Fruit fly (Drosophila melanogaster) whole organism, embryonic: ENCODE data around the gene Plc21C.

Experiments
- Aef1 ChIP-seq: fragments of 200-800 bp; sonication (Bioruptor generic); IDR thresholded peaks from 3 replicates; pipeline ENCODE4 v1.3.6; 2022; ENCODE audit warnings: missing biosample characterization, missing genetic modification characterization
- Awh ChIP-seq: fragments of 200-800 bp; sonication (Bioruptor generic); IDR thresholded peaks from 2 replicates; pipeline ENCODE4, ENCODE4 v1.3.6; 2022; ENCODE audit warnings: missing biosample characterization, missing genetic modification characterization
- CG12769 ChIP-seq: fragments of 200-800 bp; sonication (Bioruptor generic); optimal IDR thresholded peaks from 2 replicates; lab custom pipeline; 2019; ENCODE audit warnings: missing biosample characterization, mild to moderate bottlenecking, missing genetic modification characterization, moderate library complexity
- CG13894 ChIP-seq: fragments of 200-800 bp; sonication (Bioruptor generic); optimal IDR thresholded peaks from 3 replicates; lab custom pipeline; 2018; ENCODE audit warnings: missing biosample characterization, mild to moderate bottlenecking, missing genetic modification characterization, moderate library complexity
- CG14667 ChIP-seq: fragments of 200-800 bp; sonication (Bioruptor generic); IDR thresholded peaks from 2 replicates; pipeline ENCODE4 v1.3.6; 2022; ENCODE audit warnings: missing biosample characterization, missing genetic modification characterization
- CG15011 ChIP-seq: fragments of 200-800 bp; sonication (Bioruptor generic); optimal IDR thresholded peaks from 3 replicates; lab custom pipeline; 2018; ENCODE audit warnings: missing biosample characterization, mild to moderate bottlenecking, missing genetic modification characterization
- CG18011 ChIP-seq: fragments of 200-800 bp; sonication (Bioruptor generic); optimal IDR thresholded peaks from 2 replicates; lab custom pipeline; 2017; ENCODE audit warnings: missing biosample characterization, missing genetic modification characterization, mild to moderate bottlenecking, moderate library complexity, missing genotype
- CG18764 ChIP-seq: fragments of 200-800 bp; sonication (Bioruptor generic); optimal IDR thresholded peaks from 3 replicates; lab custom pipeline; 2016; ENCODE audit warnings: missing biosample characterization, missing genetic modification characterization
- CG7987 ChIP-seq: fragments of 200-800 bp; sonication (Bioruptor generic); optimal IDR thresholded peaks from 2 replicates; lab custom pipeline; 2018; ENCODE audit warnings: missing biosample characterization, mild to moderate bottlenecking, missing genetic modification characterization, moderate library complexity
- Dp ChIP-seq: fragments of 200-800 bp; sonication (Bioruptor generic); optimal IDR thresholded peaks from 2 replicates; lab custom pipeline; 2018; ENCODE audit warnings: missing biosample characterization, mild to moderate bottlenecking, missing genetic modification characterization, moderate library complexity
- Hr78 ChIP-seq, 2 experiments: fragments of 200-800 bp in 1 of 2; fragments of >200 bp in 1 of 2; sonication (Bioruptor generic) in 1 of 2; optimal IDR thresholded peaks; 2 replicates each; lab custom pipeline; 2017 to 2019; ENCODE audit warnings: missing biosample characterization in 2 of 2, missing genetic modification characterization in 2 of 2, mild to moderate bottlenecking in 1 of 2, moderate library complexity in 1 of 2
- NFAT ChIP-seq: fragments of 200-800 bp; sonication (Bioruptor generic); IDR thresholded peaks from 2 replicates; pipeline ENCODE4 v1.3.6; 2022; ENCODE audit warnings: missing biosample characterization, missing genetic modification characterization
- PHDP ChIP-seq: fragments of 200-800 bp; sonication (Bioruptor generic); optimal IDR thresholded peaks from 3 replicates; lab custom pipeline; 2018; ENCODE audit warnings: missing biosample characterization, mild to moderate bottlenecking, missing genetic modification characterization, moderate library complexity
- Stat92E ChIP-seq, 3 experiments: fragments of >200 bp in 2 of 3; fragments of 200-800 bp in 1 of 3; sonication (Bioruptor generic) in 1 of 3; optimal IDR thresholded peaks; 2 replicates each; lab custom pipeline; 2017 to 2019; ENCODE audit warnings: missing biosample characterization in 3 of 3, missing genetic modification characterization in 3 of 3, mild to moderate bottlenecking in 1 of 3, moderate library complexity in 1 of 3
- Trl ChIP-seq, 3 experiments: fragments of >200 bp in 2 of 3; fragments of 200-800 bp in 1 of 3; sonication (Bioruptor generic) in 1 of 3; optimal IDR thresholded peaks; 2 replicates in 1 of 3; 3 replicates in 2 of 3; lab custom pipeline; 2016 to 2017; ENCODE audit warnings: missing biosample characterization in 1 of 3, missing genetic modification characterization in 1 of 3
- Vsx1 ChIP-seq: fragments of 200-800 bp; sonication (Bioruptor generic); optimal IDR thresholded peaks from 2 replicates; lab custom pipeline; 2017; ENCODE audit warnings: missing biosample characterization, mild to moderate bottlenecking, missing genetic modification characterization, missing genetic modification reagents
- abd-A ChIP-seq: fragments of 200-800 bp; sonication (Bioruptor generic); optimal IDR thresholded peaks from 3 replicates; lab custom pipeline; 2019; ENCODE audit warnings: missing biosample characterization, mild to moderate bottlenecking, missing genetic modification characterization, moderate library complexity
- chinmo ChIP-seq: fragments of 200-800 bp; sonication (Bioruptor generic); IDR thresholded peaks from 4 replicates; pipeline ENCODE4 v1.3.6; 2022; ENCODE audit warnings: missing biosample characterization, missing genetic modification characterization; ENCODE audit not compliant: partially characterized antibody
- eve ChIP-seq, 2 experiments: fragments of >200 bp; optimal IDR thresholded peaks; 2 replicates each; lab custom pipeline; 2017; ENCODE audit warnings: missing biosample characterization in 2 of 2, missing genetic modification characterization in 2 of 2
- fd102C ChIP-seq: fragments of 200-800 bp; sonication (Bioruptor generic); optimal IDR thresholded peaks from 2 replicates; lab custom pipeline; 2018; ENCODE audit warnings: missing biosample characterization, mild to moderate bottlenecking, missing genetic modification characterization, moderate library complexity
- grn ChIP-seq: fragments of 200-800 bp; sonication (Bioruptor generic); optimal IDR thresholded peaks from 3 replicates; lab custom pipeline; 2017; ENCODE audit warnings: missing biosample characterization, missing genetic modification characterization
- gsb-n ChIP-seq: fragments of 200-800 bp; sonication (Bioruptor generic); optimal IDR thresholded peaks from 3 replicates; lab custom pipeline; 2018; ENCODE audit warnings: missing biosample characterization, mild to moderate bottlenecking, missing genetic modification characterization
- hkb ChIP-seq, 2 experiments: fragments of 200-800 bp in 1 of 2; fragments of >200 bp in 1 of 2; sonication (Bioruptor generic) in 1 of 2; IDR thresholded peaks in 1 of 2; optimal IDR thresholded peaks in 1 of 2; 2 replicates each; pipeline versions ENCODE4 v1.3.6 to Lab custom; 2017 to 2022; ENCODE audit warnings: missing biosample characterization in 1 of 2, missing genetic modification characterization in 1 of 2
- nau ChIP-seq: fragments of 200-800 bp; sonication (Bioruptor generic); optimal IDR thresholded peaks from 3 replicates; lab custom pipeline; 2017; ENCODE audit warnings: missing biosample characterization, mild to moderate bottlenecking, missing genetic modification characterization, missing genetic modification reagents
- oc ChIP-seq: fragments of 200-800 bp; sonication (Bioruptor generic); optimal IDR thresholded peaks from 2 replicates; lab custom pipeline; 2018; ENCODE audit warnings: missing biosample characterization, mild to moderate bottlenecking, missing genetic modification characterization, moderate library complexity
- onecut ChIP-seq: fragments of 200-800 bp; sonication (Bioruptor generic); IDR thresholded peaks from 2 replicates; pipeline ENCODE4 v1.3.6; 2022; ENCODE audit warnings: missing biosample characterization, missing genetic modification characterization
- otp ChIP-seq: fragments of 200-800 bp; sonication (Bioruptor generic); IDR thresholded peaks from 3 replicates; pipeline ENCODE4, ENCODE4 v1.3.6; 2022; ENCODE audit warnings: missing biosample characterization, missing genetic modification characterization
- schlank ChIP-seq: fragments of 200-800 bp; sonication (Bioruptor generic); optimal IDR thresholded peaks from 2 replicates; lab custom pipeline; 2018; ENCODE audit warnings: missing biosample characterization, mild to moderate bottlenecking, missing genetic modification characterization
- sd ChIP-seq: fragments of 200-800 bp; sonication (Bioruptor generic); optimal IDR thresholded peaks from 3 replicates; lab custom pipeline; 2018; ENCODE audit warnings: missing biosample characterization, mild to moderate bottlenecking, missing genetic modification characterization, moderate library complexity
- sens-2 ChIP-seq: fragments of 200-800 bp; sonication (Bioruptor generic); IDR thresholded peaks from 2 replicates; pipeline ENCODE4 v1.3.6; 2022; ENCODE audit warnings: missing biosample characterization, missing genetic modification characterization
- sr ChIP-seq: fragments of 200-800 bp; sonication (Bioruptor generic); IDR thresholded peaks from 3 replicates; pipeline ENCODE4 v1.3.6; 2022; ENCODE audit warnings: missing biosample characterization, missing genetic modification characterization
- ssp ChIP-seq: fragments of 200-800 bp; sonication (Bioruptor generic); IDR thresholded peaks from 2 replicates; pipeline ENCODE4 v1.3.6; 2022; ENCODE audit warnings: missing biosample characterization, missing genetic modification characterization
- unpg ChIP-seq: fragments of 200-800 bp; sonication (Bioruptor generic); optimal IDR thresholded peaks from 3 replicates; lab custom pipeline; 2018; ENCODE audit warnings: missing biosample characterization, mild to moderate bottlenecking, missing genetic modification characterization, moderate library complexity
- vvl ChIP-seq: fragments of 200-800 bp; sonication (Bioruptor generic); IDR thresholded peaks from 2 replicates; pipeline ENCODE4 v1.3.6; 2022; ENCODE audit warnings: missing biosample characterization, missing genetic modification characterization

The Plc21C gene

dm6 chr2L:390509-390908, 84.8 kb downstream of the Plc21C start:
- TF ChIP-seq CG13894 (peak; percentile 8), oc (tag; lab: Kevin White, UChicago) (peak; percentile 72), gsb-n (tag; lab: Kevin White, UChicago) (peak; percentile 42), Awh (GFP tag; lab: Robert Waterston, UW) (peak; percentile 96), abd-A (tag; lab: Kevin White, UChicago) (peak; percentile 84), CG7987 (GFP tag; lab: Kevin White, UChicago) (no peak), Vsx1 (GFP tag; lab: Kevin White, UChicago) (peak; percentile 26), CG15011 (no peak), chinmo (GFP tag; lab: Robert Waterston, UW) (0 out of 4 replicates have a peak, but pooled peaks have one; percentile 47), PHDP (tag; lab: Kevin White, UChicago) (no peak), CG12769 (tag; lab: Kevin White, UChicago) (peak; percentile 42), ssp (no peak), sd (tag; lab: Kevin White, UChicago) (peak; percentile 47), sr (GFP tag; lab: Robert Waterston, UW) (peak; percentile 81; the same call in 2 of the 3 replicates), grn (GFP tag; lab: Kevin White, UChicago) (peak; percentile 55), vvl (GFP tag; lab: Robert Waterston, UW) (peak; percentile 80; the same call in 1 of the 2 replicates), Hr78 (GFP tag; optimal IDR thresholded peaks at IDR 0.05; lab: Kevin White, UChicago) (no peak)

DNA sequence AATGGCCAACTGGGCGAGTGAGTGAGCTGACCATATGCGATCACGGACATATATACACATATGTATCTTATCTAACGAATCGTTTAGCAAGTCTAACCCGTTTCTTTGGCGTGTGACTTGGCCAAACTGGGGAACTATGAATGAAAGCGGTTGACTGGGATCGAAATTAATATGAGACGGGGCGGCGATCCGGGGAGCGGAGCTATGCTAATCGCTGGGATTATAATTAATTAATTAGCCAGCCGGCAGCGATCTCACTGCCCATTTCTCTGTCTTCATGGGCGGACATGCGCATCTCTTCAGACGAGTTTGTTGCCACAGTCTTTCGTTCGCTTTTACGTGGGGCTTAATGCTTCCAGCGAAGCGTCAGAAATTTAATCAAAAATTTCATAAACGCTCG, 86.8 kb downstream of the Plc21C start:
- TF ChIP-seq Trl (optimal IDR thresholded peaks at IDR 0.05; lab: Kevin White, UChicago): no peak
- TF ChIP-seq Trl (GFP tag; optimal IDR thresholded peaks at IDR 0.05; lab: Kevin White, UChicago): no peak
- peak; percentile 68 for TF ChIP-seq Vsx1 (GFP tag; lab: Kevin White, UChicago)
- TF ChIP-seq schlank (tag; lab: Kevin White, UChicago): no peak
- TF ChIP-seq CG14667 (GFP tag; lab: Robert Waterston, UW): no peak
- TF ChIP-seq vvl (GFP tag; lab: Robert Waterston, UW): peak; percentile 85
- TF ChIP-seq unpg: no peak
- TF ChIP-seq eve (GFP tag; optimal IDR thresholded peaks at IDR 0.05; lab: Kevin White, UChicago): no peak
- no peak for TF ChIP-seq CG18764 (GFP tag; lab: Kevin White, UChicago)
- TF ChIP-seq otp (GFP tag; lab: Robert Waterston, UW): peak; percentile 59; the same call in 1 of the 3 replicates
- no peak for TF ChIP-seq CG18011
- TF ChIP-seq Dp (GFP tag; lab: Kevin White, UChicago): no peak
- TF ChIP-seq Stat92E (GFP tag; optimal IDR thresholded peaks at IDR 0.05; lab: Kevin White, UChicago): no peak
- TF ChIP-seq abd-A (tag; lab: Kevin White, UChicago): peak; percentile 72
- TF ChIP-seq fd102C: no peak
- TF ChIP-seq nau: no peak
- TF ChIP-seq Awh (GFP tag; lab: Robert Waterston, UW): peak; percentile 99
- TF ChIP-seq sens-2: no peak
- no peak for TF ChIP-seq onecut (GFP tag; lab: Robert Waterston, UW)
- no peak for TF ChIP-seq Aef1 (GFP tag; lab: Robert Waterston, UW)
- peak; percentile 92 for TF ChIP-seq oc (tag; lab: Kevin White, UChicago)
- no peak for TF ChIP-seq hkb (optimal IDR thresholded peaks at IDR 0.05; lab: Kevin White, UChicago)
- no peak for TF ChIP-seq hkb (GFP tag; IDR thresholded peaks at IDR 0.05; lab: Robert Waterston, UW)
- TF ChIP-seq NFAT: no peak
- peak; percentile 63 for TF ChIP-seq CG12769 (tag; lab: Kevin White, UChicago)
